Fruit fly (Drosophila melanogaster): ENCODE results near the gene CG9288.

- TF ChIP-seq CG11762 (GFP tag; optimal IDR thresholded peaks at IDR 0.05; ENCODE audit: insufficient read depth) (no peak), CG16779 (tag; optimal IDR thresholded peaks at IDR 0.05) (no peak), Blimp-1 (GFP tag; optimal IDR thresholded peaks at IDR 0.05) (no peak), fd59A (GFP tag; optimal IDR thresholded peaks at IDR 0.05) (no peak), Eip93F (GFP tag; optimal IDR thresholded peaks at IDR 0.05) (no peak)
These were observed 30.9 kb downstream of the CG9288 start for dm6 chr3R:13810308-13810707.
